Worm (Caenorhabditis elegans) whole organism, L2 larva: Measurements from ENCODE around the gene ZK381.8.

ENCODE experiments used
- C34F6.9 ChIP-seq: fragments of 150-350 bp; optimal IDR thresholded peaks from 2 replicates; lab custom pipeline; 2014; ENCODE audit warnings: missing biosample characterization, missing genetic modification characterization
- blmp-1 ChIP-seq: sonication (generic microtip); optimal IDR thresholded peaks from 2 replicates; lab custom pipeline; 2017; ENCODE audit warnings: missing genetic modification characterization, mild to moderate bottlenecking, missing compliant biosample characterization, antibody characterized with exemption, moderate library complexity; ENCODE audit not compliant: insufficient read depth
- lsy-2 ChIP-seq, 2 experiments: fragments of 150-350 bp in 1 of 2; sonication (generic microtip) in 1 of 2; optimal IDR thresholded peaks; 2 replicates each; lab custom pipeline; 2014 to 2017; ENCODE audit warnings: missing biosample characterization in 2 of 2, missing genetic modification characterization in 2 of 2
- mab-5 ChIP-seq: fragments of 150-350 bp; optimal IDR thresholded peaks from 2 replicates; lab custom pipeline; 2014; ENCODE audit warnings: missing biosample characterization, missing genetic modification characterization
- mbf-1 ChIP-seq: sonication (generic microtip); optimal IDR thresholded peaks from 2 replicates; lab custom pipeline; 2017; ENCODE audit warnings: missing biosample characterization, missing genetic modification characterization
- nhr-129 ChIP-seq: fragments of 150-350 bp; optimal IDR thresholded peaks from 2 replicates; lab custom pipeline; 2014; ENCODE audit warnings: missing biosample characterization, missing genetic modification characterization
- nhr-23 ChIP-seq: fragments of 150-350 bp; optimal IDR thresholded peaks from 2 replicates; lab custom pipeline; 2014; ENCODE audit warnings: missing biosample characterization, missing genetic modification reagents, missing genetic modification characterization
- nhr-25 ChIP-seq: fragments of 150-350 bp; sonication (generic microtip); optimal IDR thresholded peaks from 3 replicates; lab custom pipeline; 2014; ENCODE audit warnings: missing biosample characterization, missing genetic modification characterization
- sma-9 ChIP-seq, 2 experiments: fragments of 150-350 bp in 1 of 2; sonication (generic microtip) in 1 of 2; optimal IDR thresholded peaks; 2 replicates each; lab custom pipeline; 2014 to 2016; ENCODE audit warnings: missing genetic modification characterization in 2 of 2, mild to moderate bottlenecking in 1 of 2, missing biosample characterization in 1 of 2, missing compliant biosample characterization in 1 of 2, missing genetic modification reagents in 1 of 2, moderate library complexity in 1 of 2
- unc-55 ChIP-seq: fragments of 150-350 bp; sonication (generic microtip); optimal IDR thresholded peaks from 3 replicates; lab custom pipeline; 2014; ENCODE audit warnings: missing biosample characterization, missing genetic modification reagents, missing genetic modification characterization
- ztf-4 ChIP-seq: fragments of 150-350 bp; optimal IDR thresholded peaks from 2 replicates; lab custom pipeline; 2014; ENCODE audit warnings: missing biosample characterization, missing genetic modification characterization

The ZK381.8 gene

DNA sequence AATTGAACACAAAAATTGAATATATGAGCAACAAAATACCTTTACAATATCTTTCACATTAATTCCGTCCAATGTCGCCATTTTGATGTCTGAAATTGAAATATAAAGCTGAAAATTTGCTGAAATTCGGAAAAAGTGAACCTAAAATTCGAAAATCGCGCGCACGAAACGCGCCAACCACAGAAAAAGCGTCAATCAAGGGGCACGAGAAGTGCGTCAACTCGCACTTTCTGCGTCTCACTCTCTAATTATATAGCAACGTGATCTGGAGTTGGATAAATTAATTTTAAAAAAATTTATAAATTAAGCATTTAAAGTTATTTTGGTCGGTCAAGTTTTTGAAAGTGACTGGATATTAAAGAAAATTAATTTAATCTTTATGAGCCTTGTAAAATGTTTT is 50.9 kb downstream of the ZK381.8 start, which contains the start of gene ruvb-2 (continued):
- peak; percentile 76 to 94 for TF ChIP-seq lsy-2 (tag; optimal IDR thresholded peaks at IDR 0.05; lab: Kevin White, UChicago)
- TF ChIP-seq mab-5 (tag; lab: Kevin White, UChicago): peak; percentile 72
- peak; percentile 91 for TF ChIP-seq nhr-25 (tag; lab: Kevin White, UChicago)
- TF ChIP-seq C34F6.9 (tag; lab: Kevin White, UChicago): peak; percentile 97
- peak; percentile 94 for TF ChIP-seq unc-55 (GFP tag; lab: Kevin White, UChicago)
- TF ChIP-seq nhr-129: peak; percentile 70
- TF ChIP-seq nhr-23: no peak
- TF ChIP-seq ztf-4: peak; percentile 33
- TF ChIP-seq mbf-1 (tag; lab: Kevin White, UChicago): no peak
- TF ChIP-seq blmp-1 (tag; lab: Kevin White, UChicago): peak; percentile 82
- peak; percentile 87 for TF ChIP-seq sma-9 (GFP tag; optimal IDR thresholded peaks at IDR 0.05; lab: Kevin White, UChicago)
- TF ChIP-seq sma-9 (tag; optimal IDR thresholded peaks at IDR 0.05; lab: Kevin White, UChicago): no peak
